Fruit fly (Drosophila melanogaster) whole organism, wandering third instar larva: ENCODE measurements around the gene CG34253.

Experiments
- CG32264 ChIP-seq: fragments of 200-800 bp; sonication (Bioruptor generic); optimal IDR thresholded peaks from 2 replicates; lab custom pipeline; 2016; ENCODE audit warnings: missing biosample characterization, missing genetic modification characterization
- CG9705 ChIP-seq: fragments of 200-800 bp; sonication (Bioruptor generic); optimal IDR thresholded peaks from 2 replicates; lab custom pipeline; 2018; ENCODE audit warnings: missing biosample characterization, mild to moderate bottlenecking, missing genetic modification characterization
- Dfd ChIP-seq: fragments of >200 bp; optimal IDR thresholded peaks from 2 replicates; lab custom pipeline; 2017; ENCODE audit warnings: missing biosample characterization, missing genetic modification characterization
- Dif ChIP-seq: fragments of 200-275, 200-300 bp; sonication (Bioruptor generic); optimal IDR thresholded peaks from 2 replicates; lab custom pipeline; 2018; ENCODE audit warnings: missing biosample characterization, missing genetic modification characterization; ENCODE audit not compliant: partially characterized antibody
- GATAd ChIP-seq: sonication (Bioruptor generic); optimal IDR thresholded peaks from 2 replicates; lab custom pipeline; 2016; ENCODE audit warnings: missing biosample characterization, missing genetic modification characterization
- HLH106 ChIP-seq: fragments of 200-800 bp; optimal IDR thresholded peaks from 3 replicates; lab custom pipeline; 2019; ENCODE audit warnings: missing biosample characterization, mild to moderate bottlenecking, missing genetic modification characterization, moderate library complexity
- Hnf4 ChIP-seq: fragments of 200-800 bp; sonication (Bioruptor generic); optimal IDR thresholded peaks from 2 replicates; lab custom pipeline; 2016; ENCODE audit warnings: missing biosample characterization, mild to moderate bottlenecking, missing genetic modification characterization
- Hr78 ChIP-seq: fragments of >200 bp; optimal IDR thresholded peaks from 2 replicates; lab custom pipeline; 2017; ENCODE audit warnings: missing biosample characterization, missing genetic modification characterization
- Hr83 ChIP-seq: fragments of 200-300 bp; sonication (Bioruptor generic); optimal IDR thresholded peaks from 2 replicates; lab custom pipeline; 2016; ENCODE audit warnings: missing biosample characterization, mild to moderate bottlenecking, missing genetic modification characterization, moderate library complexity; ENCODE audit not compliant: poor library complexity, severe bottlenecking
- Mio ChIP-seq: sonication (Bioruptor generic); optimal IDR thresholded peaks from 2 replicates; lab custom pipeline; 2016; ENCODE audit warnings: missing biosample characterization, missing genetic modification characterization
- Myc ChIP-seq: fragments of >200 bp; optimal IDR thresholded peaks from 2 replicates; lab custom pipeline; 2017
- OdsH ChIP-seq: fragments of 200-800 bp; sonication (Bioruptor generic); optimal IDR thresholded peaks from 2 replicates; lab custom pipeline; 2016; ENCODE audit warnings: missing biosample characterization, mild to moderate bottlenecking, missing genetic modification characterization
- Rel ChIP-seq, 2 experiments: fragments of 200-800 bp; sonication (Bioruptor generic) in 1 of 2; optimal IDR thresholded peaks; 2 replicates in 1 of 2; 3 replicates in 1 of 2; lab custom pipeline; 2016 to 2019; ENCODE audit warnings: mild to moderate bottlenecking in 2 of 2, missing biosample characterization in 2 of 2, missing genetic modification characterization in 2 of 2, moderate library complexity in 1 of 2
- Sp1 ChIP-seq: fragments of 200-800 bp; sonication (Bioruptor generic); optimal IDR thresholded peaks from 3 replicates; lab custom pipeline; 2019; ENCODE audit warnings: missing biosample characterization, mild to moderate bottlenecking, missing genetic modification characterization, moderate library complexity
- Vsx2 ChIP-seq: fragments of 200-300, 225-300 bp; sonication (Bioruptor generic); optimal IDR thresholded peaks from 2 replicates; lab custom pipeline; 2018; ENCODE audit warnings: missing biosample characterization, missing genetic modification characterization; ENCODE audit not compliant: partially characterized antibody
- br ChIP-seq: fragments of 200-800 bp; sonication (Bioruptor generic); optimal IDR thresholded peaks from 2 replicates; lab custom pipeline; 2016; ENCODE audit warnings: missing biosample characterization, missing genetic modification characterization
- dl ChIP-seq, 2 experiments: fragments of 175-275, 200-275 bp in 1 of 2; fragments of 200-275 bp in 1 of 2; sonication (Bioruptor generic); optimal IDR thresholded peaks; lab custom pipeline; 2018; ENCODE audit warnings: mild to moderate bottlenecking in 2 of 2, missing biosample characterization in 2 of 2, missing genetic modification characterization in 2 of 2, moderate library complexity in 2 of 2; ENCODE audit not compliant: partially characterized antibody in 2 of 2, insufficient read depth in 1 of 2
- dmrt93B ChIP-seq: fragments of 200-800 bp; sonication (Bioruptor generic); optimal IDR thresholded peaks from 2 replicates; lab custom pipeline; 2018; ENCODE audit warnings: missing biosample characterization, mild to moderate bottlenecking, missing genetic modification characterization
- dsf ChIP-seq: sonication (Bioruptor generic); optimal IDR thresholded peaks from 2 replicates; lab custom pipeline; 2016; ENCODE audit warnings: missing biosample characterization, missing genetic modification characterization, borderline replicate concordance
- ey ChIP-seq: fragments of 200-800 bp; sonication (Bioruptor generic); optimal IDR thresholded peaks from 2 replicates; lab custom pipeline; 2016; ENCODE audit warnings: missing biosample characterization, missing genetic modification characterization
- foxo ChIP-seq, 2 experiments: fragments of 200-800 bp; sonication (Bioruptor generic); optimal IDR thresholded peaks; 2 replicates in 1 of 2; 3 replicates in 1 of 2; lab custom pipeline; 2016 to 2017; ENCODE audit warnings: missing biosample characterization in 2 of 2, missing genetic modification characterization in 2 of 2
- fru ChIP-seq: fragments of 200-800 bp; sonication (Bioruptor generic); optimal IDR thresholded peaks from 3 replicates; lab custom pipeline; 2016; ENCODE audit warnings: missing biosample characterization, mild to moderate bottlenecking, missing genetic modification characterization
- h ChIP-seq: fragments of 200-800 bp; sonication (Bioruptor generic); optimal IDR thresholded peaks from 3 replicates; lab custom pipeline; 2016; ENCODE audit warnings: missing biosample characterization, mild to moderate bottlenecking, missing genetic modification characterization
- jim ChIP-seq: fragments of 175-275, 200-325 bp; sonication (Bioruptor generic); optimal IDR thresholded peaks from 2 replicates; lab custom pipeline; 2016; ENCODE audit warnings: missing biosample characterization, mild to moderate bottlenecking, missing genetic modification characterization
- lola ChIP-seq: fragments of >200 bp; optimal IDR thresholded peaks from 2 replicates; lab custom pipeline; 2017; ENCODE audit warnings: missing biosample characterization, missing genetic modification characterization
- pan ChIP-seq: fragments of >200 bp; optimal IDR thresholded peaks from 2 replicates; lab custom pipeline; 2017
- psq ChIP-seq: fragments of 200-800 bp; sonication (Bioruptor generic); optimal IDR thresholded peaks from 3 replicates; lab custom pipeline; 2017; ENCODE audit warnings: missing biosample characterization, mild to moderate bottlenecking, missing genetic modification characterization, moderate library complexity
- rgr ChIP-seq: fragments of 200-800 bp; sonication (Bioruptor generic); optimal IDR thresholded peaks from 3 replicates; lab custom pipeline; 2016; ENCODE audit warnings: missing biosample characterization, mild to moderate bottlenecking, missing genetic modification characterization
- sage ChIP-seq: fragments of 200-800 bp; sonication (Bioruptor generic); optimal IDR thresholded peaks from 2 replicates; lab custom pipeline; 2016; ENCODE audit warnings: missing biosample characterization, mild to moderate bottlenecking, missing genetic modification characterization
- sv ChIP-seq: fragments of 200-800 bp; sonication (Bioruptor generic); optimal IDR thresholded peaks from 3 replicates; lab custom pipeline; 2016; ENCODE audit warnings: missing biosample characterization, missing genetic modification characterization
- usp ChIP-seq: fragments of >200 bp; optimal IDR thresholded peaks from 2 replicates; lab custom pipeline; 2017; ENCODE audit warnings: missing biosample characterization, missing genetic modification characterization
- woc ChIP-seq: sonication (Bioruptor generic); optimal IDR thresholded peaks from 2 replicates; lab custom pipeline; 2016; ENCODE audit warnings: missing biosample characterization, mild to moderate bottlenecking, missing genetic modification characterization

Gene CG34253

dm6 chr3L:18112669-18113068 is 25.5 kb upstream of the CG34253 start, which contains the start of the genes CG32195 and CG7341:
Gene CG32195, plus strand, starts transcription at chr3L:18112959.
Gene CG7341, plus strand, starts transcription at chr3L:18112959.
- peak in 1 of 2 experiments; percentile 28 for TF ChIP-seq foxo (GFP tag; optimal IDR thresholded peaks at IDR 0.05; lab: Kevin White, UChicago)
- TF ChIP-seq Sp1 (GFP tag; lab: Kevin White, UChicago), result no peak
- no peak for TF ChIP-seq h
- no peak for TF ChIP-seq Hr78 (GFP tag; lab: Kevin White, UChicago)
- TF ChIP-seq sage (GFP tag; lab: Kevin White, UChicago), result peak; percentile 42
- no peak for TF ChIP-seq dl (GFP tag; optimal IDR thresholded peaks at IDR 0.05; lab: Kevin White, UChicago; ENCODE audit: insufficient read depth in 1 of 2, partially characterized antibody in 2 of 2)

dm6 chr3L:18109459-18109863 is 22.3 kb upstream of the CG34253 start, which contains the start of the genes Polr3D and mus304:
Gene Polr3D, minus strand, starts transcription at chr3L:18109574.
Gene mus304, plus strand, starts transcription at chr3L:18109814.
- TF ChIP-seq Dfd (GFP tag; lab: Kevin White, UChicago), result no peak
- no peak for TF ChIP-seq CG32264 (GFP tag; lab: Kevin White, UChicago)
- peak; percentile 61 for TF ChIP-seq HLH106
- peak in 1 of 2 experiments; percentile 51 for TF ChIP-seq foxo (GFP tag; optimal IDR thresholded peaks at IDR 0.05; lab: Kevin White, UChicago)
- TF ChIP-seq dl (GFP tag; optimal IDR thresholded peaks at IDR 0.05; lab: Kevin White, UChicago; ENCODE audit: insufficient read depth in 1 of 2, partially characterized antibody in 2 of 2), result no peak
- TF ChIP-seq dmrt93B (GFP tag; lab: Kevin White, UChicago), result no peak
- TF ChIP-seq sv (GFP tag; lab: Kevin White, UChicago), result no peak
- TF ChIP-seq fru (GFP tag; lab: Kevin White, UChicago), result peak; percentile 18
- peak; percentile 28 for TF ChIP-seq Sp1 (GFP tag; lab: Kevin White, UChicago)
- no peak for TF ChIP-seq GATAd (GFP tag; lab: Kevin White, UChicago)
- peak; percentile 47 for TF ChIP-seq ey (GFP tag; lab: Kevin White, UChicago)
- TF ChIP-seq h, result peak; percentile 40
- TF ChIP-seq dsf (GFP tag; lab: Kevin White, UChicago), result peak; percentile 13
- TF ChIP-seq Hr83 (GFP tag; lab: Kevin White, UChicago), result no peak
- no peak for TF ChIP-seq Rel (GFP tag; optimal IDR thresholded peaks at IDR 0.05; lab: Kevin White, UChicago)
- TF ChIP-seq Rel (tag; optimal IDR thresholded peaks at IDR 0.05; lab: Kevin White, UChicago), result peak; percentile 1
- TF ChIP-seq OdsH (GFP tag; lab: Kevin White, UChicago), result peak; percentile 24
- no peak for TF ChIP-seq Mio
- no peak for TF ChIP-seq jim
- no peak for TF ChIP-seq woc (GFP tag; lab: Kevin White, UChicago)
- no peak for TF ChIP-seq Myc (lab: Kevin White, UChicago)
- TF ChIP-seq rgr (GFP tag; lab: Kevin White, UChicago), result peak; percentile 23
- peak; percentile 20 for TF ChIP-seq Hnf4 (GFP tag; lab: Kevin White, UChicago)
- no peak for TF ChIP-seq usp (GFP tag; lab: Kevin White, UChicago)
- peak; percentile 19 for TF ChIP-seq psq (GFP tag; lab: Kevin White, UChicago)
- TF ChIP-seq lola (GFP tag; lab: Kevin White, UChicago), result no peak
- no peak for TF ChIP-seq Vsx2 (GFP tag; lab: Kevin White, UChicago)
- peak; percentile 65 for TF ChIP-seq CG9705

DNA sequence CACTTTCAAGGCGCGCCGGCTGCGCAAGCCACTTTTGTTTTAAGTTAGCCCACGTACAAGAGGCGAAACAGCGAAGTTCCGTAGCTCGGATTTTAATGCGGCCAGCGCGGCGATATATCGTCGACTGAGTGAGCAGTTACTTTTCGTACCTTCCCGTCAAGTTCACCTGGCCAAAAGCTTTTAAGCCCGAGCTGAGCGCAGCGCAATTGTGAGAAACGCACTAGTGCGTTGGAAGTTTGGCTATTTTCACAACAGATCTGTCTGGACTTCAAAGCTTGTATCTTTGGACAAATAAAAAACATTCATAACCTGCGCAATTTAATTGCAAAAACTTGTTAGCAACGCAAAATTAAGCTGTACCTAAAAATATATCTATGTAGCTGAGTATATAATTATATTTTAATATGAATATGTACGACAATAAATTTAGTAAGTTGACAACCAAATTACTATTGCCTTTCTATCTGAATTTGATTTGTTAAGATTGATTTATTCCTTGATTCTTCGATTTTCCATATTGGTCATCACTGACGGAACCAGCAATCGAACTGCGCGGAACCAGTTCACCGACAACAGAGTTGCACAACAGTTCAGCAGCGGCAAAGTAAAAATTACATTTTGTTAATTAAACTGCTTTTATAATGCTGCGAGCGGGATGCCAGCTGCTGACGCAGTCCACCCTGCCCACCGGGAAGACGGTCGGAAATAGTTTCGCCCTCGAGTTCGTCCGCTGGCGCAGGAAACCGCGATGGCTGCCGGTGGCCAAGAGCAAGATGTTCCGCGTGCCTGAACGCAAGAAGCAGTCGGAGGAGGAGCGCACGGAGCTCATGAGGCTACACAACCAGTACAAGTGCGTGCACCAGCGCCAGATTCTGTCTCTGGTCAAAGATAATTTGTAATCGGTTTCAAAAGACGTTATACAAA is 19.2 kb upstream of the CG34253 start, which contains the start of the genes CG13698 and mRpS26:
TSS of gene CG13698 (minus strand) at position 129 of the 924 bp plus-strand sequence.
TSS of gene mRpS26 (plus strand) at position 559 of the 924 bp plus-strand sequence.
- TF ChIP-seq psq (GFP tag; lab: Kevin White, UChicago), result peak; percentile 57
- peak; percentile 52 for TF ChIP-seq ey (GFP tag; lab: Kevin White, UChicago)
- TF ChIP-seq Dif (GFP tag; lab: Kevin White, UChicago), result peak; percentile 37
- peak in 1 of 2 experiments; percentile 78 for TF ChIP-seq foxo (GFP tag; optimal IDR thresholded peaks at IDR 0.05; lab: Kevin White, UChicago)
- peak; percentile 74 for TF ChIP-seq CG9705
- no peak for TF ChIP-seq Rel (GFP tag; optimal IDR thresholded peaks at IDR 0.05; lab: Kevin White, UChicago)
- TF ChIP-seq Rel (tag; optimal IDR thresholded peaks at IDR 0.05; lab: Kevin White, UChicago), result peak; percentile 6
- no peak for TF ChIP-seq usp (GFP tag; lab: Kevin White, UChicago)
- peak; percentile 57 for TF ChIP-seq Hr83 (GFP tag; lab: Kevin White, UChicago)
- TF ChIP-seq Myc (lab: Kevin White, UChicago), result peak; percentile 93
- TF ChIP-seq rgr (GFP tag; lab: Kevin White, UChicago), result peak; percentile 67
- TF ChIP-seq Mio, result no peak
- no peak for TF ChIP-seq pan (lab: Kevin White, UChicago)
- no peak for TF ChIP-seq dl (GFP tag; optimal IDR thresholded peaks at IDR 0.05; lab: Kevin White, UChicago; ENCODE audit: insufficient read depth in 1 of 2, partially characterized antibody in 2 of 2)
- no peak for TF ChIP-seq jim
- peak; percentile 60 for TF ChIP-seq dmrt93B (GFP tag; lab: Kevin White, UChicago)
- TF ChIP-seq h, result peak; percentile 58
- TF ChIP-seq woc (GFP tag; lab: Kevin White, UChicago), result peak; percentile 61
- peak; percentile 78 for TF ChIP-seq Sp1 (GFP tag; lab: Kevin White, UChicago)
- TF ChIP-seq GATAd (GFP tag; lab: Kevin White, UChicago), result peak; percentile 8
- TF ChIP-seq fru (GFP tag; lab: Kevin White, UChicago), result peak; percentile 95
- peak; percentile 59 for TF ChIP-seq sv (GFP tag; lab: Kevin White, UChicago)
- TF ChIP-seq HLH106, result peak; percentile 85
- TF ChIP-seq OdsH (GFP tag; lab: Kevin White, UChicago), result peak; percentile 52
- TF ChIP-seq br, result peak; percentile 58
- peak; percentile 20 for TF ChIP-seq sage (GFP tag; lab: Kevin White, UChicago)
- TF ChIP-seq lola (GFP tag; lab: Kevin White, UChicago), result no peak
- TF ChIP-seq dsf (GFP tag; lab: Kevin White, UChicago), result no peak
- peak; percentile 41 for TF ChIP-seq Hnf4 (GFP tag; lab: Kevin White, UChicago)
- TF ChIP-seq, all 38 proteins: peak for 21
